Worm (Caenorhabditis elegans) whole organism, mixed stage, embryonic: ENCODE data around the gene col-90.

ENCODE experiments used
- M03D4.4 ChIP-seq: sonication (generic microtip); optimal IDR thresholded peaks from 2 replicates; lab custom pipeline; 2017; ENCODE audit warnings: mild to moderate bottlenecking, missing genetic modification characterization, missing compliant biosample characterization
- bed-3 ChIP-seq: fragments of 200-800 bp; sonication (Bioruptor generic); optimal IDR thresholded peaks from 3 replicates; lab custom pipeline; 2018; ENCODE audit warnings: mild to moderate bottlenecking, missing genetic modification characterization, moderate library complexity, missing compliant biosample characterization
- blmp-1 ChIP-seq: fragments of 150-350 bp; optimal IDR thresholded peaks from 2 replicates; lab custom pipeline; 2014; ENCODE audit warnings: missing biosample characterization, missing genetic modification characterization
- ceh-39 ChIP-seq: fragments of 150-350 bp; optimal IDR thresholded peaks from 2 replicates; lab custom pipeline; 2014; ENCODE audit warnings: missing biosample characterization, missing genetic modification characterization
- ceh-43 ChIP-seq: fragments of 200-800 bp; sonication (Bioruptor generic); optimal IDR thresholded peaks from 2 replicates; lab custom pipeline; 2018; ENCODE audit warnings: mild to moderate bottlenecking, missing genetic modification characterization, moderate library complexity, missing compliant biosample characterization
- ceh-83 ChIP-seq: fragments of 200-800 bp; sonication (Bioruptor generic); optimal IDR thresholded peaks from 2 replicates; lab custom pipeline; 2018; ENCODE audit warnings: mild to moderate bottlenecking, missing genetic modification characterization, missing compliant biosample characterization
- ces-1 ChIP-seq: fragments of 150-350 bp; optimal IDR thresholded peaks from 2 replicates; lab custom pipeline; 2014; ENCODE audit warnings: missing biosample characterization, missing genetic modification reagents, missing genetic modification characterization
- cnd-1 ChIP-seq: fragments of 200-800 bp; sonication (Bioruptor generic); optimal IDR thresholded peaks from 2 replicates; lab custom pipeline; 2018; ENCODE audit warnings: mild to moderate bottlenecking, missing genetic modification characterization, missing compliant biosample characterization
- drap-1 ChIP-seq: fragments of 200-800 bp; sonication (Bioruptor generic); optimal IDR thresholded peaks from 3 replicates; lab custom pipeline; 2018; ENCODE audit warnings: mild to moderate bottlenecking, missing genetic modification characterization, missing compliant biosample characterization
- elt-1 ChIP-seq: sonication (generic microtip); optimal IDR thresholded peaks from 2 replicates; lab custom pipeline; 2017; ENCODE audit warnings: missing genetic modification characterization, mild to moderate bottlenecking, missing compliant biosample characterization, antibody characterized with exemption, moderate library complexity, borderline replicate concordance; ENCODE audit not compliant: insufficient read depth
- elt-3 ChIP-seq: fragments of 150-350 bp; optimal IDR thresholded peaks from 2 replicates; lab custom pipeline; 2014; ENCODE audit warnings: missing biosample characterization, missing genetic modification characterization
- flh-1 ChIP-seq: fragments of 200-800 bp; sonication (Bioruptor generic); optimal IDR thresholded peaks from 2 replicates; lab custom pipeline; 2018; ENCODE audit warnings: mild to moderate bottlenecking, missing genetic modification characterization, moderate library complexity, missing compliant biosample characterization
- ham-2 ChIP-seq: fragments of 200-800 bp; sonication (Bioruptor generic); optimal IDR thresholded peaks from 2 replicates; lab custom pipeline; 2018; ENCODE audit warnings: mild to moderate bottlenecking, missing genetic modification characterization, missing compliant biosample characterization
- hlh-1 ChIP-seq: fragments of 150-350 bp; optimal IDR thresholded peaks from 2 replicates; lab custom pipeline; 2014; ENCODE audit warnings: missing biosample characterization, missing genetic modification reagents, missing genetic modification characterization
- lin-32 ChIP-seq: fragments of 200-800 bp; sonication (Bioruptor generic); optimal IDR thresholded peaks from 2 replicates; lab custom pipeline; 2018; ENCODE audit warnings: mild to moderate bottlenecking, missing genetic modification characterization, missing compliant biosample characterization
- lsy-2 ChIP-seq: fragments of 150-350 bp; optimal IDR thresholded peaks from 2 replicates; lab custom pipeline; 2014; ENCODE audit warnings: missing biosample characterization, missing genetic modification characterization
- mab-5 ChIP-seq: fragments of 150-350 bp; optimal IDR thresholded peaks from 2 replicates; lab custom pipeline; 2014; ENCODE audit warnings: missing biosample characterization, missing genetic modification characterization
- mep-1 ChIP-seq: fragments of 150-350 bp; optimal IDR thresholded peaks from 2 replicates; lab custom pipeline; 2017; ENCODE audit warnings: missing biosample characterization, missing genetic modification reagents, missing genetic modification characterization, inconsistent platforms
- mls-2 ChIP-seq: sonication (generic microtip); optimal IDR thresholded peaks from 2 replicates; lab custom pipeline; 2016; ENCODE audit warnings: mild to moderate bottlenecking, missing genetic modification characterization, moderate library complexity, missing compliant biosample characterization
- nhr-12 ChIP-seq: fragments of 150-350 bp; optimal IDR thresholded peaks from 2 replicates; lab custom pipeline; 2014; ENCODE audit warnings: missing biosample characterization, missing genetic modification characterization
- nhr-2 ChIP-seq: fragments of 150-350 bp; optimal IDR thresholded peaks from 2 replicates; lab custom pipeline; 2014; ENCODE audit warnings: missing biosample characterization, missing genetic modification characterization
- nhr-237 ChIP-seq: fragments of 150-350 bp; optimal IDR thresholded peaks from 2 replicates; lab custom pipeline; 2014; ENCODE audit warnings: missing biosample characterization, missing genetic modification characterization
- nhr-28 ChIP-seq: fragments of 150-350 bp; optimal IDR thresholded peaks from 2 replicates; lab custom pipeline; 2014; ENCODE audit warnings: missing biosample characterization, missing genetic modification characterization
- nhr-76 ChIP-seq: sonication (generic microtip); optimal IDR thresholded peaks from 2 replicates; lab custom pipeline; 2017; ENCODE audit warnings: missing biosample characterization, missing genetic modification characterization
- sem-2 ChIP-seq: fragments of 200-800 bp; sonication (Bioruptor generic); optimal IDR thresholded peaks from 2 replicates; lab custom pipeline; 2018; ENCODE audit warnings: mild to moderate bottlenecking, missing genetic modification characterization, missing compliant biosample characterization
- snpc-4 ChIP-seq: fragments of 150-350 bp; optimal IDR thresholded peaks from 2 replicates; lab custom pipeline; 2014; ENCODE audit warnings: missing biosample characterization, missing genetic modification characterization
- sptf-1 ChIP-seq: sonication (generic microtip); optimal IDR thresholded peaks from 2 replicates; lab custom pipeline; 2017; ENCODE audit warnings: mild to moderate bottlenecking, missing genetic modification characterization, moderate library complexity, missing compliant biosample characterization
- tbx-8 ChIP-seq: fragments of 200-800 bp; sonication (Bioruptor generic); optimal IDR thresholded peaks from 2 replicates; lab custom pipeline; 2018; ENCODE audit warnings: mild to moderate bottlenecking, missing genetic modification characterization, moderate library complexity, missing compliant biosample characterization
- unc-120 ChIP-seq: sonication (generic microtip); optimal IDR thresholded peaks from 2 replicates; lab custom pipeline; 2017; ENCODE audit warnings: missing genetic modification characterization, missing compliant biosample characterization; ENCODE audit not compliant: poor library complexity, severe bottlenecking
- unc-39 ChIP-seq: fragments of 150-350 bp; optimal IDR thresholded peaks from 2 replicates; lab custom pipeline; 2014; ENCODE audit warnings: missing biosample characterization, missing genetic modification characterization
- unc-62 ChIP-seq: fragments of 150-350 bp; optimal IDR thresholded peaks from 2 replicates; lab custom pipeline; 2014; ENCODE audit warnings: missing biosample characterization, missing genetic modification reagents, missing genetic modification characterization
- zip-8 ChIP-seq: fragments of 150-350 bp; optimal IDR thresholded peaks from 2 replicates; lab custom pipeline; 2014; ENCODE audit warnings: missing biosample characterization, missing genetic modification characterization
- ztf-11 ChIP-seq: fragments of 150-350 bp; optimal IDR thresholded peaks from 2 replicates; lab custom pipeline; 2014; ENCODE audit warnings: missing biosample characterization, missing genetic modification characterization

col-90 gene

DNA sequence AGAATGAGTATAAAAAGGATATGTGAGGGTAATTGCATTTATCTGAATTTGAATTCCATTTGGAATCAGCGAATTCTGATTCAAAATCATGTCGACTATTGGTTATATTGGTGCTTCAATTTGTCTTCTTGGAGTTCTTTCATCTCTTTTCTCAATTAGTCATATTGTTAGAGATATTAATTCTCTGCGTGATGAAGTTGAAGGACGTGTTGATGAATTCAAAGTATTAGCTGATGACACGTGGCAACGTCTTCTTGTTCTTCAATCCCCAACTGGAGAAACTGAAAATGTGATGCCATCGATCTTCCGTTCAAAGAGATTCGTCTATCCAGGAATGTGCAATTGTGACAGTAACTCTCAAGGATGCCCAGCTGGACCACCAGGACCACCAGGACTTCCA is at the start of gene col-90:
TSS of gene col-90 (plus strand) at position 37 of the 400 bp plus-strand sequence.
- TF ChIP-seq blmp-1 (tag; lab: Kevin White, UChicago), result no peak
- TF ChIP-seq lsy-2 (tag; lab: Kevin White, UChicago), result no peak
- TF ChIP-seq nhr-2 (tag; lab: Kevin White, UChicago), result no peak
- no peak for TF ChIP-seq tbx-8 (GFP tag; lab: Kevin White, UChicago)
- TF ChIP-seq M03D4.4 (tag; lab: Kevin White, UChicago), result no peak
- no peak for TF ChIP-seq unc-62 (GFP tag; lab: Kevin White, UChicago)
- TF ChIP-seq ceh-83 (GFP tag; lab: Kevin White, UChicago), result no peak
- no peak for TF ChIP-seq lin-32 (GFP tag; lab: Kevin White, UChicago)
- no peak for TF ChIP-seq mls-2 (tag; lab: Kevin White, UChicago)
- TF ChIP-seq flh-1 (GFP tag; lab: Kevin White, UChicago), result no peak

DNA sequence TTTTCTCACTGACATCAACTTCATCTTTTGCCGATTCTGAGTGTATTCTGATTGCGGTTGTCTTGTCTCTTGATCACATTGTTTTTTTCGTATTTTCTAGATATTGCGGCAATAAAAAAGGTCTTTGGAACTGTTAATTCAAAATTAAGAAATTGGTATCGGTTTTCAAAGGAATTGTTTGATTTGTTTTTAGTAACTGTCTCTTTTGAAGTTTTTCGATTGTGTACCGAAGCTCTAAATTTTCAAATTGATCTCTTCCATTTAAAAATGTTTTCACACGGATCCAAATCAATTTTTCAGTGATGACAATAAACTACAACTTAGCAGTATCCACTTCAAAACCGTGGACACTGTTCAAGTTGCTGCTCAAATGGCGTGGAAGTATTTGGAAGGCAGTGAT is 47.9 kb upstream of the col-90 start, which contains the start of gene best-24:
TSS of gene best-24 (plus strand) at position 301 of the 400 bp plus-strand sequence.
- TF ChIP-seq nhr-28 (tag; lab: Kevin White, UChicago) (no peak), nhr-237 (tag; lab: Kevin White, UChicago) (no peak), zip-8 (tag; lab: Kevin White, UChicago) (no peak), unc-120 (no peak), elt-1 (tag; lab: Kevin White, UChicago) (no peak), bed-3 (GFP tag; lab: Kevin White, UChicago) (no peak), elt-3 (tag; lab: Kevin White, UChicago) (no peak), cnd-1 (tag; lab: Kevin White, UChicago) (no peak), unc-39 (tag; lab: Kevin White, UChicago) (no peak), tbx-8 (GFP tag; lab: Kevin White, UChicago) (no peak), ztf-11 (tag; lab: Kevin White, UChicago) (no peak), mls-2 (tag; lab: Kevin White, UChicago) (no peak), sptf-1 (tag; lab: Kevin White, UChicago) (no peak), lsy-2 (tag; lab: Kevin White, UChicago) (no peak), hlh-1 (no peak), drap-1 (GFP tag; lab: Kevin White, UChicago) (no peak), mab-5 (no peak), mep-1 (no peak), blmp-1 (tag; lab: Kevin White, UChicago) (no peak)

DNA sequence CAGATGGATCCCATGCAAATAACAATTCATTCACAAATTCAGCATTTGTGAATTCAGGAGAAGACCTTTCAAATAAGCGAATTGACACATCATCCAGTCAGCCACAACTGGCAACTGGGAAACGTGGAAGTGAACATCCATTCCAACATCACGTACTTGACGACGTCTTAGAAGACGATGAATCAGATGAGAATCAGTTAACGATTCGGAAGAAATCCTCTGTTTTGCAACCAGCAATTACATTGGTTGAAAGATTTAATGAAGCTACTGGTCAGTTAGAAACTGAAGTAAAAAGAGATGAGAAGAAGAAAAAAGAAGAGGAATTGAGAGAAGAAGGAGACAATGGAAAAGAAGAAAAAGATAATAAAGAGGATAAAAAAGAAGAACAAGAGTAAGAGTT is 45.2 kb upstream of the col-90 start:
- no peak for TF ChIP-seq unc-120
- no peak for TF ChIP-seq bed-3 (GFP tag; lab: Kevin White, UChicago)
- no peak for TF ChIP-seq mls-2 (tag; lab: Kevin White, UChicago)
- TF ChIP-seq snpc-4 (tag; lab: Kevin White, UChicago), result no peak
- TF ChIP-seq ceh-39 (tag; lab: Kevin White, UChicago), result no peak

DNA sequence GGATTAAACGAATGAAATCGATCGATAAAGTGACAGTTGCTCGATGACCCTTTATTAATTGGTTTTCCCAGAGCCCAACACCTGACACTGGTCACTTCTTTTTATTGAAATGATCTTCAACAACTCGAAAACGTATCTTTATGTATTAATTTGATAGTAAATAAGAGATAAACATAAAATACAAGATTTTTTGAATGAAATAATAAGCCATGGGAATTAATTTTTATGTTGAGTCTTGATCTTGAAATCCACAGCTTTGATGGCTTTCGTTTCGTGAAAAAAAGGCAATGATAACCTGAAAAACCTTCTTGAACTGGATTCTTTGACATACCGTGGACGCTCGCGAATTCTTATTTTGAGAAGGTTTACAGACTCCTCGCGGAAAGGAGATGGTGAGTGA is 41.1 kb upstream of the col-90 start, which contains the start of gene pcp-5:
TSS of gene pcp-5 (minus strand) at position 101 of the 400 bp plus-strand sequence.
- TF ChIP-seq ceh-43 (GFP tag; lab: Kevin White, UChicago) (no peak), unc-62 (GFP tag; lab: Kevin White, UChicago) (peak; percentile 28), ztf-11 (tag; lab: Kevin White, UChicago) (no peak), unc-39 (tag; lab: Kevin White, UChicago) (no peak), nhr-12 (tag; lab: Kevin White, UChicago) (no peak), ham-2 (no peak), ceh-39 (tag; lab: Kevin White, UChicago) (peak; percentile 45), mep-1 (no peak), hlh-1 (peak; percentile 83)

DNA sequence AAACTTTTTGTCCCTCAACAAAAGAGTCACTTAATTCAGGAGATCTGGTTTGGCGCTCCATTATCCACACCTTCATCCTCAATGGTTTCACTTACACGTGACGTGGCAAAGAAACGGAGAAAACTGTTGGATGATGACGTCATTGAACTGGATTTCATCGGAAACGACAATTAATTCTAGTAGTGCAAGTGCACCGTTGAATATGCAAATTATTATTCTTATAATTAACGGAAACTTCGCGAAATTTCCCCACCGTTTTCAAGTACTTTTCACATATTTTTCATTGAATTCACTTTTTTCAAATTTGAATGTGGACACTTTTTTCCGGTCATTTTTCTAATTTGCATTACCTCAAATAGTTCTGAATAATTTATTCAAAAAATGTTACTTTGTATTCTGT is 39.4 kb upstream of the col-90 start, which contains the start of gene ZK688.1:
TSS of gene ZK688.1 (plus strand) at position 301 of the 400 bp plus-strand sequence.
- no peak for TF ChIP-seq mep-1

DNA sequence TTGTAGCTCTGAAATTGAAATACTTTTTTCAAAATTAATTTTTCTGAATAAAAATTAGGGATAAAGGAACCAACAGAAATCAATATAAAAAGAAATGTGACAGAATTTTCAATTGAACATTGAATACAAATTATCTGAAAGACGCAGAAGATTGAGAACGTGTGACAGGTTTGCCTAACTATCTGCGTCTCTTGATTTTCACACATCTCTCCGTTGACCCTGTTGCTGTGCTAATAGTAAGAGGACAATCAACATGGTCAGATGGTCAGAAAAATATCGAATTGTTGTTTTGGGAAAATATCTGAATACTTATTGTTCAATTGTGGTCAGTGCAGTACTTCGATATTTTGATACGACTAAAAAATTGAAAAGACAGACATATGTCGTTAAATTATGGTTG is 37.0 kb upstream of the col-90 start, which contains the start of gene ZK688.7:
TSS of gene ZK688.7 (minus strand) at position 14 of the 400 bp plus-strand sequence.
- TF ChIP-seq ces-1 (GFP tag; lab: Kevin White, UChicago) (no peak), mls-2 (tag; lab: Kevin White, UChicago) (no peak), lin-32 (GFP tag; lab: Kevin White, UChicago) (no peak), ceh-39 (tag; lab: Kevin White, UChicago) (peak; percentile 61), ham-2 (no peak), drap-1 (GFP tag; lab: Kevin White, UChicago) (no peak), sptf-1 (tag; lab: Kevin White, UChicago) (no peak), nhr-237 (tag; lab: Kevin White, UChicago) (no peak), zip-8 (tag; lab: Kevin White, UChicago) (no peak), unc-39 (tag; lab: Kevin White, UChicago) (no peak), nhr-76 (tag; lab: Kevin White, UChicago) (no peak), M03D4.4 (tag; lab: Kevin White, UChicago) (no peak), nhr-2 (tag; lab: Kevin White, UChicago) (peak; percentile 51), hlh-1 (no peak), bed-3 (GFP tag; lab: Kevin White, UChicago) (no peak), blmp-1 (tag; lab: Kevin White, UChicago) (no peak), snpc-4 (tag; lab: Kevin White, UChicago) (no peak), elt-1 (tag; lab: Kevin White, UChicago) (no peak), sem-2 (GFP tag; lab: Kevin White, UChicago) (no peak), mep-1 (no peak), ceh-83 (GFP tag; lab: Kevin White, UChicago) (no peak), ceh-43 (GFP tag; lab: Kevin White, UChicago) (no peak), nhr-28 (tag; lab: Kevin White, UChicago) (no peak), unc-62 (GFP tag; lab: Kevin White, UChicago) (peak; percentile 12), unc-120 (no peak)
- TF ChIP-seq, all 35 proteins: peak for 3
